Worm (Caenorhabditis elegans): ENCODE measurements around the gene C28F5.1.
A peak's percentile ranks its signal among the peaks of the same experiment; 100 is the strongest.

Gene C28F5.1

DNA sequence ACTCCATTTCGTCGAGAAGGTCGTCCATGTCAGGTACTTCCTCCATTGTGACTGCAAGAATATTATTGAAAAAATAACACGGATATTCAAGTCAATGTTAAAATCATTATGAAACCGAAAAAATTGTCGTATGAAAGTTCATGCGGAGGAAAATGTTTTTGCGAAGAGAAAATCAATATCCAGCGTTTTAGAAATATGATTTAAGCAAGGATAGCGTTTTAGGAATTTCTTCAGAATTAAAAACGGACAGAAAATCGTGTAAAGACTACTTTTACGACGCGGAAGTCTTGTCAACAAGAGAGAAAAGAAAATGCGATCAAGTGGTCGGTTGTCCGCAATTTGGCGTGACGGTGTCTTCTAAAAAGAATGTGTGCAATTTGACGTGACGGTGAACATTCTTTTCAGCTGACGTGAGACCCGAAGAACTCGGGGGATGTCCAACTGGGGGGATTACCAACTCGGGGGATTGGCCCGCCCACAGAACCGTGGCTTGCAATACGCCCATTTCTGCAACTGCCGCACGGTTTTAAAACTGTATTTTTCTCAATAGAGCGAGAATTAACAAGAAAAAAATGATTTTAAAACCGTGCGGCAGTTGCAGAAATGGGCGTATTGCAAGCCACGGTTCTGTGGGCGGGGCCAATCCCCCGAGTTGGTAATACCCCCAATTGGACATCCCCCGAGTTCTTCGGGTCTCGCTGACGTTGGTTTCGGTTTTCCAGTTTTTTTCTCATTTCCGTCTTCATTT lies 26.4 kb upstream of the C28F5.1 start, which contains the start of the genes aka-1 and ubc-6 (continued):
- TF ChIP-seq eor-1 (tag; optimal IDR thresholded peaks at IDR 0.05) (no peak), jun-1 (tag; optimal IDR thresholded peaks at IDR 0.05) (peak; percentile 73), zag-1 (tag; optimal IDR thresholded peaks at IDR 0.05) (no peak), unc-62 (GFP tag; optimal IDR thresholded peaks at IDR 0.05) (peak; percentile 60), R02D3.7 (tag; optimal IDR thresholded peaks at IDR 0.05) (peak; percentile 79), fkh-10 (GFP tag; optimal IDR thresholded peaks at IDR 0.05) (no peak), nhr-12 (tag; optimal IDR thresholded peaks at IDR 0.05) (no peak), unc-39 (tag; optimal IDR thresholded peaks at IDR 0.05) (no peak), nhr-67 (tag; optimal IDR thresholded peaks at IDR 0.05) (no peak), pqm-1 (tag; optimal IDR thresholded peaks at IDR 0.05) (peak; percentile 13)

DNA sequence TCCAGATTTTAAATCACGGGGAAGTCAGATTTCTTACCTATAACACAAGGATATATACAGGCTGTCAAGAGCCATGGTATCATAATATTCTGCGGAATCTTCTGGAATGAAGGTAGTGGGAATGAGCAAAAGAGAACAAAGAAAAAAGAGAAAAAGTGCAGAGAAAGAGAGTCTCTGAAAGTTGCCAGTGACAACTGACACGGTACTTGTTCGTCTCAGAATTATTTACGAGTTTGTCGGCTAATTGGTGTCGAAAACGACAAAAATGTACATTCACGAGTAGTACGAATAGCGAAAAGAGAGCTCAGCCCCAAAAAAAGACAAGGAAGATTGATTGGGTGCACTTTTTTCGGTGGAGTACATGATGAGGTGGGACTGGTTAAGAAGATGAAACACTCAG lies 22.1 kb upstream of the C28F5.1 start, which contains the start of gene cah-2:
cah-2 (minus strand) TSS at position 101 of the 400 bp plus-strand sequence.
- TF ChIP-seq ceh-82 (tag; optimal IDR thresholded peaks at IDR 0.05) (no peak), jun-1 (tag; optimal IDR thresholded peaks at IDR 0.05) (no peak), pqm-1 (tag; optimal IDR thresholded peaks at IDR 0.05) (no peak), ZK546.5 (tag; optimal IDR thresholded peaks at IDR 0.05) (no peak), fkh-10 (GFP tag; optimal IDR thresholded peaks at IDR 0.05) (no peak), nhr-43 (tag; optimal IDR thresholded peaks at IDR 0.05; ENCODE audit: poor library complexity, severe bottlenecking) (no peak), unc-62 (GFP tag; optimal IDR thresholded peaks at IDR 0.05) (no peak), nhr-11 (tag; optimal IDR thresholded peaks at IDR 0.05) (no peak), fos-1 (tag; optimal IDR thresholded peaks at IDR 0.05) (no peak), R02D3.7 (tag; optimal IDR thresholded peaks at IDR 0.05) (no peak), nhr-237 (tag; optimal IDR thresholded peaks at IDR 0.05) (no peak), lin-39 (tag; optimal IDR thresholded peaks at IDR 0.05) (no peak), nhr-12 (tag; optimal IDR thresholded peaks at IDR 0.05) (no peak), fkh-2 (tag; optimal IDR thresholded peaks at IDR 0.05) (no peak)

DNA sequence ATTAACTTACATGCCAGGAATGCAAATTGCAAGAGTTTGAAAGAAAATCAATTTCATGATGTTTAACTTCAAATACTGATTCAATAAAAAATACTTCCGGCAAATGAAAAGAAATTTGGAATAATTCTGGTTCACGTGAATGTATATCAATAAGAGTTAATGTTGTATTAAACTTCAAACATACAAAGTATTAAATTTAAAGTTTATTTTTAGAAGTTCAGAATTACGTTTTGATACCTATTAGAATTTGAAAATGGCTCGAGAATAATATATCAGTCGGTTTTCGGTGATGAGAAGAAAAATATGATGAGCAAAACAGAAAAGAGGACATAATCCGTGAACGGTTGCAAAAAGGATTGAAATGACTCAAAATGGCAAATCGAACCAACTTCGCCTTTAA lies 15.5 kb upstream of the C28F5.1 start, which contains the start of gene D1022.9:
D1022.9 (minus strand) TSS at position 101 of the 400 bp plus-strand sequence.
- TF ChIP-seq snpc-4 (tag; optimal IDR thresholded peaks at IDR 0.05) (no peak), elt-1 (tag; optimal IDR thresholded peaks at IDR 0.05) (no peak), skn-1 (tag; optimal IDR thresholded peaks at IDR 0.05) (no peak), unc-62 (GFP tag; optimal IDR thresholded peaks at IDR 0.05) (no peak), nhr-12 (tag; optimal IDR thresholded peaks at IDR 0.05) (no peak), sea-2 (GFP tag; optimal IDR thresholded peaks at IDR 0.05) (no peak), R02D3.7 (tag; optimal IDR thresholded peaks at IDR 0.05) (no peak), nhr-43 (tag; optimal IDR thresholded peaks at IDR 0.05; ENCODE audit: poor library complexity, severe bottlenecking) (no peak), nfya-1 (tag; optimal IDR thresholded peaks at IDR 0.05; ENCODE audit: insufficient read depth) (no peak), eor-1 (tag; optimal IDR thresholded peaks at IDR 0.05) (no peak), daf-12 (tag; optimal IDR thresholded peaks at IDR 0.05) (no peak), egl-27 (tag; optimal IDR thresholded peaks at IDR 0.05) (no peak), nhr-237 (tag; optimal IDR thresholded peaks at IDR 0.05) (no peak), aly-2 (tag; optimal IDR thresholded peaks at IDR 0.05) (no peak)

DNA sequence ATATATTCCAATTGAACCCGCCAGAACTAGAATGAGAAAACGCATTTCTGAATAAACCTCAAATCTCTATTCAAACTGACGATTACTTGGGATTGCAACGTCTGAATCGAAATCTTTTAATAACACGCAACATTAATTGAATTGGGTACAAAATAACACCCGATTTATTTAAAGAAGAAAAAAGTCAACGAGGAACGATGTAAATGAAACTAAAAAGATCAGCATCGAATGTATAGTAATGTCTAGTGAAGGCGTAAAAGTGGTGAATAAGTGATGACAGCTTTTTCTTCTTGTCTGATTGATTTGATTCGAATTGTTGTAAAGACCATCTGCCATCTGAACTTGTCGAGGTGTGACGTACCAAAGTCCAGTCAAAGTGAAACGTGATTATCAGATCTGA lies 11.5 kb upstream of the C28F5.1 start, which contains the start of gene nas-23:
nas-23 (minus strand) TSS at position 101 of the 400 bp plus-strand sequence.
- TF ChIP-seq unc-39 (tag; optimal IDR thresholded peaks at IDR 0.05), result no peak
- no peak for TF ChIP-seq lsy-12 (tag; optimal IDR thresholded peaks at IDR 0.05)
- TF ChIP-seq nhr-43 (tag; optimal IDR thresholded peaks at IDR 0.05; ENCODE audit: poor library complexity, severe bottlenecking), result no peak
- TF ChIP-seq ceh-82 (tag; optimal IDR thresholded peaks at IDR 0.05), result no peak
- TF ChIP-seq R02D3.7 (tag; optimal IDR thresholded peaks at IDR 0.05), result no peak
- no peak for TF ChIP-seq ztf-11 (tag; optimal IDR thresholded peaks at IDR 0.05)
- no peak for TF ChIP-seq zag-1 (tag; optimal IDR thresholded peaks at IDR 0.05)
- no peak for TF ChIP-seq ZK546.5 (tag; optimal IDR thresholded peaks at IDR 0.05)
- no peak for TF ChIP-seq pqm-1 (tag; optimal IDR thresholded peaks at IDR 0.05)
- no peak for TF ChIP-seq hmg-11 (tag; optimal IDR thresholded peaks at IDR 0.05)
- no peak for TF ChIP-seq ama-1 (optimal IDR thresholded peaks at IDR 0.05)
- TF ChIP-seq nhr-11 (tag; optimal IDR thresholded peaks at IDR 0.05), result no peak
- no peak for TF ChIP-seq snpc-4 (tag; optimal IDR thresholded peaks at IDR 0.05)
- TF ChIP-seq mdl-1 (tag; optimal IDR thresholded peaks at IDR 0.05), result no peak
- no peak for TF ChIP-seq ceh-9 (tag; optimal IDR thresholded peaks at IDR 0.05)
- TF ChIP-seq daf-12 (tag; optimal IDR thresholded peaks at IDR 0.05), result no peak
- TF ChIP-seq fkh-2 (tag; optimal IDR thresholded peaks at IDR 0.05), result no peak

DNA sequence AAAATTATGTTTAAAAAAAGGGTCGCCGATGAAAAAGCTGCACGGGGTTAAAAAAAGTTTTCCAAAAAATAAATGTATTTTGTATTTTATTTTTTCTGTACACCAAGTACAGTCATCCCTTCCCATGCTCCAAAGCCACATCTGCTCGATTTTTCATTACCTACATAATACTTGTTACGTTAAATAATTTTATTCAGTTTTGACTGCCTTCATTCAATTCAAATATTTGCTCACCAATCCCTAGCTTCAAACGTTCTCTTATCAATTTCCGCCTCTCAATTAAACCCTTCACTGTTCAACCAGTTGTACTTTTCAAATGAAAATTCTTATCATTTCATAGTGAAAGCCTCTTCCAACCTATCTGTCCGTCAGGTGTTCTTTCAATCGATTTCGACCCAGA lies 10.9 kb upstream of the C28F5.1 start, which contains the start of gene R10H1.1:
R10H1.1 (plus strand) TSS at position 301 of the 400 bp plus-strand sequence.
- TF ChIP-seq nhr-67 (tag; optimal IDR thresholded peaks at IDR 0.05) (no peak), ceh-28 (tag; optimal IDR thresholded peaks at IDR 0.05) (peak; percentile 1)

Measured in whole organism, L3 larva.